Worm (Caenorhabditis elegans) whole organism, early embryonic: ENCODE data around the gene F38E1.10.

Experiments used
- B0310.2 ChIP-seq: sonication (generic microtip); optimal IDR thresholded peaks from 2 replicates; lab custom pipeline; 2016; ENCODE audit warnings: mild to moderate bottlenecking, missing genetic modification characterization, missing compliant biosample characterization
- F13C5.2 ChIP-seq: sonication (generic microtip); optimal IDR thresholded peaks from 2 replicates; lab custom pipeline; 2017; ENCODE audit warnings: mild to moderate bottlenecking, missing genetic modification characterization, inconsistent platforms, missing compliant biosample characterization
- aly-1 ChIP-seq: sonication (generic microtip); optimal IDR thresholded peaks from 2 replicates; lab custom pipeline; 2016; ENCODE audit warnings: missing genetic modification characterization, missing compliant biosample characterization
- ama-1 ChIP-seq: fragments of 150-350 bp; optimal IDR thresholded peaks from 2 replicates; lab custom pipeline; 2014
- ceh-13 ChIP-seq: fragments of 200-800 bp; sonication (Bioruptor generic); optimal IDR thresholded peaks from 2 replicates; lab custom pipeline; 2018; ENCODE audit warnings: mild to moderate bottlenecking, missing genetic modification characterization, missing compliant biosample characterization
- ceh-36 ChIP-seq: sonication (generic microtip); optimal IDR thresholded peaks from 2 replicates; lab custom pipeline; 2016; ENCODE audit warnings: missing genetic modification characterization, inconsistent platforms, missing compliant biosample characterization
- ets-7 ChIP-seq: sonication (generic microtip); optimal IDR thresholded peaks from 2 replicates; lab custom pipeline; 2016; ENCODE audit warnings: missing genotype, missing genetic modification characterization, missing compliant biosample characterization
- flt-1 ChIP-seq: fragments of 200-800 bp; sonication (Bioruptor generic); IDR thresholded peaks from 2 replicates; pipeline ENCODE4 v1.3.6; 2022; ENCODE audit warnings: missing genetic modification characterization, missing compliant biosample characterization
- hmbx-1 ChIP-seq: sonication (generic microtip); optimal IDR thresholded peaks from 2 replicates; lab custom pipeline; 2016; ENCODE audit warnings: mild to moderate bottlenecking, missing genetic modification characterization, missing compliant biosample characterization
- hmg-4 ChIP-seq: fragments of 200-800 bp; sonication (Bioruptor generic); optimal IDR thresholded peaks from 2 replicates; lab custom pipeline; 2018; ENCODE audit warnings: mild to moderate bottlenecking, missing genetic modification characterization, missing compliant biosample characterization
- hnd-1 ChIP-seq: sonication (generic microtip); optimal IDR thresholded peaks from 2 replicates; lab custom pipeline; 2016; ENCODE audit warnings: missing genetic modification characterization, missing compliant biosample characterization
- pes-1 ChIP-seq: fragments of 200-800 bp; sonication (Bioruptor generic); IDR thresholded peaks from 2 replicates; pipeline ENCODE4 v1.3.6; 2022; ENCODE audit warnings: missing genetic modification reagents, missing genetic modification characterization, missing compliant biosample characterization
- scrt-1 ChIP-seq: fragments of 200-800 bp; sonication (Bioruptor generic); IDR thresholded peaks from 2 replicates; pipeline ENCODE4 v1.3.6; 2022; ENCODE audit warnings: missing genetic modification characterization, missing compliant biosample characterization
- sea-1 ChIP-seq: fragments of 200-800 bp; sonication (Bioruptor generic); conservative IDR thresholded peaks from 2 replicates; pipeline ENCODE4 v1.3.6; 2022; ENCODE audit warnings: missing genetic modification characterization, missing compliant biosample characterization
- tbx-11 ChIP-seq: fragments of 200-800 bp; sonication (Bioruptor generic); IDR thresholded peaks from 2 replicates; pipeline ENCODE4 v1.3.6; 2022; ENCODE audit warnings: missing genetic modification characterization, missing compliant biosample characterization
- tbx-37 ChIP-seq: fragments of 200-800 bp; sonication (Bioruptor generic); conservative IDR thresholded peaks from 2 replicates; pipeline ENCODE4 v1.3.6; 2022; ENCODE audit warnings: missing genetic modification reagents, missing genetic modification characterization, missing compliant biosample characterization
- tra-4 ChIP-seq: sonication (generic microtip); optimal IDR thresholded peaks from 2 replicates; lab custom pipeline; 2017; ENCODE audit warnings: missing genetic modification characterization, missing compliant biosample characterization

F38E1.10 gene

DNA sequence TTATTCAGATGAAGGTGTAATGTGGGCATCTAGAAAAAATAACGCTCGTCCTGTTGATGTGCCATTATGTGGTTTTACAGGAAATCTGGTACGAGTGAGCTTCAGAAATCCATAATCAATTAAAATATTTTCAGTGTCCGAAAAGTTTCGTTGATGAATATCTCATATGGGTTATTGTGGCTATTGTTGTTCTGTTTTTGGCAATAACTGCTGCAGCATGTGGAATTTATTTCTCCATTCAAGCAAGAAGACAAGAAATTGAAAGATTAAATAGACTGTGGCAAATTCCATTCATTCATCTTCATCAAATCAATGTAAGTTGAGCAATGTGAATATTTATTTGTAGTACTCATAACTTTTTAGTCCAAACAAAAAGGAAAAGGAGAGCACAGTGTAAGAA lies 14.0 kb upstream of the F38E1.10 start:
- no peak for TF ChIP-seq scrt-1
- TF ChIP-seq ceh-36: no peak
- no peak for TF ChIP-seq tbx-37 (GFP tag; lab: Robert Waterston, UW)
- no peak for TF ChIP-seq ama-1 (lab: Kevin White, UChicago)

DNA sequence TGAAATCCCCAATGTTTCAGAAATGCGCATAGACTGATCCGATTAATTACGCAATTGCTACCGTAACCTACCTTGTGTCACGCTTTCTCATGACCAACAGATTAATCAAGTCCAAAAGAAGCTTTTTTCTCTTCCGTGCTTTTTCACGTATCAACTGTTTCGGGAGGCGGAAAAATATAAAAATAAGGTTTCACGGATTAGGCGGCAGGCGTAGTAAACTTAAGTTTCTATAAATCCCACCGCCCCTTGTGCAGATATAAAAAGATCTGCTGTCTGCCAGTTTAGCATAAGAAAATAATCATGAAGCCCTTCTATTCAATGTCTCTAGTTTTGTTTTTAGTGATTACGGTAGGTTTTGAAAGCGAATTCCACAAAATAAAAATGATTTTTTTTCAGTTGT lies 11.7 kb upstream of the F38E1.10 start, which contains the start of gene gcy-7:
Gene gcy-7, plus strand, starts transcription at position 301 of the 400 bp plus-strand sequence.
- TF ChIP-seq pes-1 (GFP tag; lab: Robert Waterston, UW): no peak
- no peak for TF ChIP-seq hnd-1
- no peak for TF ChIP-seq tbx-11 (GFP tag; lab: Robert Waterston, UW)
- TF ChIP-seq ets-7 (tag; lab: Kevin White, UChicago): no peak
- TF ChIP-seq ceh-13 (GFP tag; lab: Kevin White, UChicago): no peak
- TF ChIP-seq ceh-36: no peak
- no peak for TF ChIP-seq sea-1 (GFP tag; lab: Robert Waterston, UW)
- no peak for TF ChIP-seq B0310.2 (tag; lab: Kevin White, UChicago)
- no peak for TF ChIP-seq aly-1 (tag; lab: Kevin White, UChicago)
- TF ChIP-seq F13C5.2: no peak
- no peak for TF ChIP-seq ama-1 (lab: Kevin White, UChicago)
- no peak for TF ChIP-seq hmbx-1 (tag; lab: Kevin White, UChicago)
- TF ChIP-seq flt-1 (GFP tag; lab: Robert Waterston, UW): no peak
- no peak for TF ChIP-seq tra-4 (tag; lab: Kevin White, UChicago)
- no peak for TF ChIP-seq tbx-37 (GFP tag; lab: Robert Waterston, UW)
- no peak for TF ChIP-seq scrt-1
- TF ChIP-seq hmg-4 (GFP tag; lab: Kevin White, UChicago): no peak

DNA sequence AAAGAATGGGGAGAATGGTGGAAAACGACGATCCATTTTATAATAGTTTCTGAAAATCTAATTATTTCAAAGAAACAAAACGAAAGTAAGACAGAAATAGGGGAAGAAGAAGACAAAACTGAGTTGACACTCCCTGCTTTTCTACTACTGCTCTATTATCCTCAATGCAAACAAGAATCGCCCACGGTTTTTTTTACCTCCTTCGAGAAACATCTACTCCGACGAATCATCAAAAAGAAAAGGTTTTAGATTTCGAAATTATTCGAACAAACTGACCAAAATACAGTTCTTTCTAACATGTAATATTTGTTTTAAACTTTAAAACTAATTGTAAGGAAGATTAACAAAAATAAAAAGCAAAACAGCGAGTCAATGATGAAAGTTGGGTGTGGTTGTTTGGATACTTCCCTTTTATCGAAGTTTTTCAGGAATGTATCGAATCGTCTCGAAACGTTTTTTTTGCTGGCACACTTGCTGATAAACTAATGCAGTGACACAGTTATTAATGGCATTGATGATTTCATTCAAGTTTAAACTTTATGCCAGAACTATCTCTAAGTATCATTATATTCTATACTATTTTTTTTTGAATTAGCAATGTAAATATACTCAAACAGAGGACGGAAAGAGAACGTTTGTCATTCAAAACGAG lies 10.7 kb upstream of the F38E1.10 start, which contains the start of gene hsp-17:
Gene hsp-17, minus strand, starts transcription at position 51 of the 652 bp plus-strand sequence.
- TF ChIP-seq F13C5.2 (no peak), tra-4 (tag; lab: Kevin White, UChicago) (no peak), aly-1 (tag; lab: Kevin White, UChicago) (no peak), hmg-4 (GFP tag; lab: Kevin White, UChicago) (no peak), ama-1 (lab: Kevin White, UChicago) (no peak), scrt-1 (no peak), tbx-37 (GFP tag; lab: Robert Waterston, UW) (no peak), flt-1 (GFP tag; lab: Robert Waterston, UW) (no peak), ceh-36 (no peak), ceh-13 (GFP tag; lab: Kevin White, UChicago) (no peak), pes-1 (GFP tag; lab: Robert Waterston, UW) (no peak), B0310.2 (tag; lab: Kevin White, UChicago) (no peak), ets-7 (tag; lab: Kevin White, UChicago) (no peak), sea-1 (GFP tag; lab: Robert Waterston, UW) (no peak), hnd-1 (no peak), tbx-11 (GFP tag; lab: Robert Waterston, UW) (no peak), hmbx-1 (tag; lab: Kevin White, UChicago) (no peak)

DNA sequence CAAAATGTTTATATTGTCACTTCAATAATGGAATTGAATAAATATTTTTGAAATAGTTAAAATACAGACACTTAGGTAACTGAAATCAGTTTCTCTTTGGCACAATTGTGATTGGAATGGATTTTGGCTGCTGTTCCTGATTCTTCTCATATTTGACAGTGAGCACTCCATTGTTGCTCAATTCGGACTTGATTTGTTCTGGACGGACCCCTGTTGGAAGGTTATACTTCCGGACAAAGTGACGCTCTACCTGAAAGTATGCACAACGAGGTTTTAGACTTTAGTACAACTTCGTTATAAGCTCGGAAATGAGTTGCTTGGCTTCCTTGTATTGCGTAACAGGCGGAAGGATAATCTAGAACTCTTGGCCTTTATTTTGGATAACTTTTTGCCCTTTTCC lies 9.5 kb upstream of the F38E1.10 start:
- no peak for TF ChIP-seq hmg-4 (GFP tag; lab: Kevin White, UChicago)
- TF ChIP-seq ets-7 (tag; lab: Kevin White, UChicago): no peak
- no peak for TF ChIP-seq hnd-1
- no peak for TF ChIP-seq aly-1 (tag; lab: Kevin White, UChicago)
- no peak for TF ChIP-seq F13C5.2
- no peak for TF ChIP-seq ama-1 (lab: Kevin White, UChicago)
- no peak for TF ChIP-seq pes-1 (GFP tag; lab: Robert Waterston, UW)
- no peak for TF ChIP-seq scrt-1
- no peak for TF ChIP-seq sea-1 (GFP tag; lab: Robert Waterston, UW)
- no peak for TF ChIP-seq tra-4 (tag; lab: Kevin White, UChicago)
- no peak for TF ChIP-seq tbx-37 (GFP tag; lab: Robert Waterston, UW)
- no peak for TF ChIP-seq tbx-11 (GFP tag; lab: Robert Waterston, UW)
- TF ChIP-seq B0310.2 (tag; lab: Kevin White, UChicago): no peak
- no peak for TF ChIP-seq ceh-36
- TF ChIP-seq hmbx-1 (tag; lab: Kevin White, UChicago): no peak
- no peak for TF ChIP-seq ceh-13 (GFP tag; lab: Kevin White, UChicago)

DNA sequence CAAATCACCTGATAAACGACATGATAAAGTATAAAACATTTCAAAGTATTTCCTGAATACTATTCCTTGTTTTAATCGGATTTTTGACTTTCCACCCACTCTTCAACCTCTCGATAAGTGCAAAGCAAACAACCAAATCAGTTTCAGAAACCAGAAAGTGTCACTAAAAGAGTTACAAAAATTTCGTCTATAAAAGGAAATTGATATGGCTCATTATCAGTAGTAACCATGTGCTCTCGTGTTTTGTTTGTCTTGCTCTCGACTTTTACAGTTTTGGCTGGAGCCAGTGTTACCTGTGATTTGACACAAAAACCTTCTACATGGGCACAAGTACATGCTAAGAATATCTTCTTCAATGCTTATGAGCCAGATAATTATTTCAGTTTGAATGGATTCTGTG lies 8.4 kb upstream of the F38E1.10 start, which contains the start of gene F52E1.14:
Gene F52E1.14, plus strand, starts transcription at position 207 of the 400 bp plus-strand sequence.
- TF ChIP-seq F13C5.2 (no peak), B0310.2 (tag; lab: Kevin White, UChicago) (no peak), aly-1 (tag; lab: Kevin White, UChicago) (no peak), hmbx-1 (tag; lab: Kevin White, UChicago) (no peak), scrt-1 (no peak), tbx-37 (GFP tag; lab: Robert Waterston, UW) (no peak), tbx-11 (GFP tag; lab: Robert Waterston, UW) (no peak), ceh-36 (no peak)

DNA sequence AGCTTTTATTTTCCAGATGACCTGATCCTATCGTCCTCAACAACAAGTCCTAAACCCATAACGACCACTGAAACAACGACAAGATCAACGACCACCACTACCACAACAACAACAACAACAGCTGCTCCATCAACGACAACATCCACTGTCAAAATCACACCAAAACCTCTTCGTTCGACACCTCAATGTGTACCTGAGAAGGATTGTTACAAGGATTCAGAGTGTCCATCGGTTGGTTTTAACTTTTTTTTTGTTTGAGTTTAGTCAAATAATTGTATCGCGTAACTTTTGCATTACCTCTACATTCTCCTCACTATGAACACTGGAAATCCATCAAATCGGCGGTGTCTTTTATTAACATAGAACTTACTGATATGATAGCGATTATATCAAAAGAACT lies 4.8 kb upstream of the F38E1.10 start:
- no peak for TF ChIP-seq sea-1 (GFP tag; lab: Robert Waterston, UW)

DNA sequence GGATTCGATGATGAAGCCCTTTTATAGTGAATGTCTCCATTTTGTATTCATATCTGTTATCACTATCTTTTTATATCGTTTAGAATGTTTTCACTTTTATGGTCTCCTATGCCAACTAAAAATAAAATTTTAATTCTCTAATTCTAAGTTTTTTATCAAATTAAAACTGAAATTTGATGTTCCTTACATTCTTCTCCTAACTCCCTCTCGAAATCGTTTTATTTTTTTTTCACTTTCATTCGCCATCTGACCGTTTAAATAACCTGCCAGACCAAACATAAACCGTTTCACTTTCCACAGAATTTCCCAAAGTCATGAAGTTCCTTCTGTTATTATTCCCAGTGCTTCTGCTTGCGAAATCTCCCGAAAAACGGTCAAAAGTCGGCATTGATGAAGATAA lies 3.9 kb upstream of the F38E1.10 start, which contains the start of gene F52E1.5:
Gene F52E1.5, plus strand, starts transcription at position 301 of the 400 bp plus-strand sequence.
- TF ChIP-seq hmg-4 (GFP tag; lab: Kevin White, UChicago): no peak
- TF ChIP-seq ceh-36: no peak
- no peak for TF ChIP-seq aly-1 (tag; lab: Kevin White, UChicago)
- no peak for TF ChIP-seq sea-1 (GFP tag; lab: Robert Waterston, UW)
- TF ChIP-seq hnd-1: no peak
- no peak for TF ChIP-seq F13C5.2
- no peak for TF ChIP-seq flt-1 (GFP tag; lab: Robert Waterston, UW)
- no peak for TF ChIP-seq hmbx-1 (tag; lab: Kevin White, UChicago)
- no peak for TF ChIP-seq ceh-13 (GFP tag; lab: Kevin White, UChicago)
- no peak for TF ChIP-seq tra-4 (tag; lab: Kevin White, UChicago)
- no peak for TF ChIP-seq pes-1 (GFP tag; lab: Robert Waterston, UW)
- no peak for TF ChIP-seq ama-1 (lab: Kevin White, UChicago)
- TF ChIP-seq ets-7 (tag; lab: Kevin White, UChicago): no peak
- TF ChIP-seq tbx-37 (GFP tag; lab: Robert Waterston, UW): no peak
- no peak for TF ChIP-seq B0310.2 (tag; lab: Kevin White, UChicago)
- TF ChIP-seq tbx-11 (GFP tag; lab: Robert Waterston, UW): no peak
- no peak for TF ChIP-seq scrt-1
